Worm (Caenorhabditis elegans): ENCODE data around the gene btb-8.

- TF ChIP-seq saeg-2 (GFP tag; IDR thresholded peaks at IDR 0.05) (no peak), unc-39 (tag; optimal IDR thresholded peaks at IDR 0.05) (no peak), ztf-11 (tag; optimal IDR thresholded peaks at IDR 0.05) (no peak), daf-12 (tag; optimal IDR thresholded peaks at IDR 0.05) (no peak), unc-62 (GFP tag; optimal IDR thresholded peaks at IDR 0.05 in 1 of 2) (no peak), unc-62 (tag; optimal IDR thresholded peaks at IDR 0.05) (no peak), egl-43 (GFP tag; IDR thresholded peaks at IDR 0.05) (no peak)
Measured at ce11 chrII:1738844-1739243, 16.3 kb downstream of the btb-8 start, which contains the start of the genes irld-9 and irld-33.
